Fruit fly (Drosophila melanogaster) whole organism, embryonic: ENCODE measurements around the gene CG12661.

Source experiments
- Antp ChIP-seq: fragments of 200-800 bp; sonication (Bioruptor generic); optimal IDR thresholded peaks from 3 replicates; lab custom pipeline; 2016; ENCODE audit warnings: missing biosample characterization, missing genetic modification characterization
- Atf6 ChIP-seq: fragments of 200-800 bp; sonication (Bioruptor generic); IDR thresholded peaks from 2 replicates; pipeline ENCODE4 v1.3.6; 2022; ENCODE audit warnings: missing biosample characterization, missing genetic modification characterization
- CG10274 ChIP-seq: fragments of 200-800 bp; sonication (Bioruptor generic); optimal IDR thresholded peaks from 3 replicates; lab custom pipeline; 2017; ENCODE audit warnings: missing biosample characterization, mild to moderate bottlenecking, missing genetic modification characterization
- CG10959 ChIP-seq: fragments of 200-800 bp; sonication (Bioruptor generic); IDR thresholded peaks from 2 replicates; pipeline ENCODE4 v1.3.6; 2022; ENCODE audit warnings: missing biosample characterization, missing genetic modification characterization
- CG10979 ChIP-seq: fragments of 200-800 bp; sonication (Bioruptor generic); optimal IDR thresholded peaks from 2 replicates; lab custom pipeline; 2018; ENCODE audit warnings: missing biosample characterization, mild to moderate bottlenecking, missing genetic modification characterization, moderate library complexity
- CG16779 ChIP-seq: fragments of 200-800 bp; sonication (Bioruptor generic); IDR thresholded peaks from 2 replicates; pipeline ENCODE4 v1.3.6; 2022; ENCODE audit warnings: missing biosample characterization, missing genetic modification characterization
- CG16863 ChIP-seq: fragments of 200-800 bp; sonication (Bioruptor generic); optimal IDR thresholded peaks from 3 replicates; lab custom pipeline; 2016; ENCODE audit warnings: missing biosample characterization, missing genetic modification characterization
- CG2120 ChIP-seq: fragments of 200-800 bp; sonication (Bioruptor generic); optimal IDR thresholded peaks from 3 replicates; lab custom pipeline; 2016; ENCODE audit warnings: missing biosample characterization, missing genetic modification characterization
- CG2678 ChIP-seq: fragments of 200-800 bp; sonication (Bioruptor generic); optimal IDR thresholded peaks from 3 replicates; lab custom pipeline; 2019; ENCODE audit warnings: missing biosample characterization, mild to moderate bottlenecking, missing genetic modification characterization, moderate library complexity
- CG4730 ChIP-seq: fragments of 200-800 bp; sonication (Bioruptor generic); IDR thresholded peaks from 2 replicates; pipeline ENCODE4 v1.3.6; 2022; ENCODE audit warnings: missing biosample characterization, missing genetic modification characterization
- CG4854 ChIP-seq: fragments of 200-800 bp; sonication (Bioruptor generic); optimal IDR thresholded peaks from 2 replicates; lab custom pipeline; 2016; ENCODE audit warnings: missing biosample characterization, missing genetic modification characterization, inconsistent platforms
- CG6689 ChIP-seq: fragments of 200-800 bp; sonication (Bioruptor generic); IDR thresholded peaks from 2 replicates; pipeline ENCODE4 v1.3.6; 2022; ENCODE audit warnings: missing biosample characterization, missing genetic modification characterization
- CG6854 ChIP-seq: fragments of 200-800 bp; sonication (Bioruptor generic); optimal IDR thresholded peaks from 3 replicates; lab custom pipeline; 2017; ENCODE audit warnings: missing biosample characterization, mild to moderate bottlenecking, missing genetic modification characterization
- CG7786 ChIP-seq: fragments of 200-800 bp; sonication (Bioruptor generic); optimal IDR thresholded peaks from 2 replicates; lab custom pipeline; 2016; ENCODE audit warnings: missing biosample characterization, missing genetic modification characterization
- CG8388 ChIP-seq: fragments of 200-800 bp; sonication (Bioruptor generic); optimal IDR thresholded peaks from 2 replicates; lab custom pipeline; 2019; ENCODE audit warnings: missing biosample characterization, mild to moderate bottlenecking, missing genetic modification characterization, moderate library complexity
- CG9609 ChIP-seq: fragments of 200-800 bp; sonication (Bioruptor generic); optimal IDR thresholded peaks from 3 replicates; lab custom pipeline; 2016; ENCODE audit warnings: missing biosample characterization, missing genetic modification characterization
- CG9797 ChIP-seq: fragments of 200-800 bp; sonication (Bioruptor generic); optimal IDR thresholded peaks from 3 replicates; lab custom pipeline; 2018; ENCODE audit warnings: missing biosample characterization, mild to moderate bottlenecking, missing genetic modification characterization
- CG9876 ChIP-seq: fragments of 200-800 bp; sonication (Bioruptor generic); optimal IDR thresholded peaks from 2 replicates; lab custom pipeline; 2016; ENCODE audit warnings: missing biosample characterization, missing genetic modification characterization
- CTCF ChIP-seq: fragments of 200-800 bp; sonication (Bioruptor generic); optimal IDR thresholded peaks from 2 replicates; lab custom pipeline; 2017; ENCODE audit warnings: missing biosample characterization, mild to moderate bottlenecking, missing genetic modification characterization, moderate library complexity
- HLH54F ChIP-seq: fragments of 200-800 bp; sonication (Bioruptor generic); optimal IDR thresholded peaks from 3 replicates; lab custom pipeline; 2016; ENCODE audit warnings: missing biosample characterization, missing genetic modification characterization
- Hr39 ChIP-seq: fragments of >200 bp; optimal IDR thresholded peaks from 2 replicates; lab custom pipeline; 2017
- Hsf ChIP-seq: fragments of 200-800 bp; sonication (Bioruptor generic); optimal IDR thresholded peaks from 3 replicates; lab custom pipeline; 2016; ENCODE audit warnings: missing biosample characterization, missing genetic modification characterization
- Kr ChIP-seq: fragments of 200-800 bp; sonication (Bioruptor generic); optimal IDR thresholded peaks from 2 replicates; lab custom pipeline; 2017; ENCODE audit warnings: missing biosample characterization, mild to moderate bottlenecking, missing genetic modification characterization
- NC2α ChIP-seq: fragments of 200-800 bp; sonication (Bioruptor generic); optimal IDR thresholded peaks from 2 replicates; lab custom pipeline; 2016; ENCODE audit warnings: missing biosample characterization, missing genetic modification characterization
- NFAT ChIP-seq: fragments of 200-800 bp; sonication (Bioruptor generic); IDR thresholded peaks from 2 replicates; pipeline ENCODE4 v1.3.6; 2022; ENCODE audit warnings: missing biosample characterization, missing genetic modification characterization
- Nf-YA ChIP-seq: fragments of 200-800 bp; sonication (Bioruptor generic); IDR thresholded peaks from 2 replicates; pipeline ENCODE4 v1.3.6; 2022; ENCODE audit warnings: missing biosample characterization, missing genetic modification characterization
- Nf-YC ChIP-seq: fragments of 200-800 bp; optimal IDR thresholded peaks from 3 replicates; lab custom pipeline; 2019; ENCODE audit warnings: missing biosample characterization, mild to moderate bottlenecking, missing genetic modification characterization, moderate library complexity
- Oli ChIP-seq: fragments of 200-800 bp; sonication (Bioruptor generic); optimal IDR thresholded peaks from 2 replicates; lab custom pipeline; 2018; ENCODE audit warnings: missing biosample characterization, mild to moderate bottlenecking, missing genetic modification characterization, moderate library complexity
- Poxn ChIP-seq: fragments of 200-800 bp; sonication (Bioruptor generic); IDR thresholded peaks from 2 replicates; pipeline ENCODE4 v1.3.6; 2022; ENCODE audit warnings: missing biosample characterization, missing genetic modification characterization
- Six4 ChIP-seq: fragments of 200-800 bp; sonication (Bioruptor generic); optimal IDR thresholded peaks from 2 replicates; lab custom pipeline; 2016; ENCODE audit warnings: missing biosample characterization, missing genetic modification characterization
- Ssrp ChIP-seq: fragments of 200-800 bp; sonication (Bioruptor generic); optimal IDR thresholded peaks from 2 replicates; lab custom pipeline; 2018; ENCODE audit warnings: missing biosample characterization, mild to moderate bottlenecking, missing genetic modification characterization, moderate library complexity
- Tbp ChIP-seq: fragments of >200 bp; optimal IDR thresholded peaks from 2 replicates; lab custom pipeline; 2018; ENCODE audit warnings: missing biosample characterization, missing genetic modification characterization
- Trl ChIP-seq, 3 experiments: fragments of >200 bp in 2 of 3; fragments of 200-800 bp in 1 of 3; sonication (Bioruptor generic) in 1 of 3; optimal IDR thresholded peaks; 2 replicates in 1 of 3; 3 replicates in 2 of 3; lab custom pipeline; 2016 to 2017; ENCODE audit warnings: missing biosample characterization in 1 of 3, missing genetic modification characterization in 1 of 3
- Usf ChIP-seq: fragments of 200-800 bp; sonication (Bioruptor generic); optimal IDR thresholded peaks from 2 replicates; lab custom pipeline; 2017; ENCODE audit warnings: missing genotype, missing biosample characterization, missing genetic modification characterization
- al ChIP-seq: fragments of 200-800 bp; sonication (Bioruptor generic); IDR thresholded peaks from 2 replicates; pipeline ENCODE4 v1.3.6; 2022; ENCODE audit warnings: missing biosample characterization, missing genetic modification characterization
- aop ChIP-seq: fragments of 200-800 bp; sonication (Bioruptor generic); IDR thresholded peaks from 2 replicates; pipeline ENCODE4 v1.3.6; 2022; ENCODE audit warnings: missing biosample characterization, missing genetic modification characterization
- bsh ChIP-seq, 2 experiments: fragments of 200-800 bp; sonication (Bioruptor generic); optimal IDR thresholded peaks; 2 replicates each; lab custom pipeline; 2017 to 2018; ENCODE audit warnings: mild to moderate bottlenecking in 2 of 2, missing biosample characterization in 2 of 2, missing genetic modification characterization in 2 of 2, moderate library complexity in 1 of 2
- cas ChIP-seq: fragments of 200-800 bp; sonication (Bioruptor generic); IDR thresholded peaks from 2 replicates; pipeline ENCODE4 v1.3.6; 2022; ENCODE audit warnings: missing biosample characterization, missing genetic modification characterization
- caup ChIP-seq: fragments of 200-800 bp; sonication (Bioruptor generic); optimal IDR thresholded peaks from 3 replicates; lab custom pipeline; 2017; ENCODE audit warnings: missing biosample characterization, mild to moderate bottlenecking, missing genetic modification characterization, moderate library complexity; ENCODE audit not compliant: severe bottlenecking
- corto ChIP-seq: fragments of 200-800 bp; sonication (Bioruptor generic); optimal IDR thresholded peaks from 2 replicates; lab custom pipeline; 2016; ENCODE audit warnings: missing biosample characterization, mild to moderate bottlenecking, missing genetic modification characterization, moderate library complexity
- da ChIP-seq: fragments of 200-800 bp; sonication (Bioruptor generic); optimal IDR thresholded peaks from 2 replicates; lab custom pipeline; 2016; ENCODE audit warnings: missing biosample characterization, missing genetic modification characterization
- fd102C ChIP-seq: fragments of 200-800 bp; sonication (Bioruptor generic); optimal IDR thresholded peaks from 2 replicates; lab custom pipeline; 2018; ENCODE audit warnings: missing biosample characterization, mild to moderate bottlenecking, missing genetic modification characterization, moderate library complexity
- fru ChIP-seq: fragments of >200 bp; optimal IDR thresholded peaks from 2 replicates; lab custom pipeline; 2017
- gro ChIP-seq: fragments of 200-800 bp; sonication (Bioruptor generic); optimal IDR thresholded peaks from 2 replicates; lab custom pipeline; 2016; ENCODE audit warnings: missing biosample characterization, missing genetic modification characterization
- hb ChIP-seq: fragments of 200-800 bp; sonication (Bioruptor generic); IDR thresholded peaks from 3 replicates; pipeline ENCODE4 v1.3.6; 2022; ENCODE audit warnings: missing biosample characterization, missing genetic modification characterization; ENCODE audit not compliant: partially characterized antibody
- mam ChIP-seq: fragments of 200-800 bp; sonication (Bioruptor generic); optimal IDR thresholded peaks from 3 replicates; lab custom pipeline; 2016; ENCODE audit warnings: missing biosample characterization, missing genetic modification characterization
- nau ChIP-seq: fragments of 200-800 bp; sonication (Bioruptor generic); optimal IDR thresholded peaks from 3 replicates; lab custom pipeline; 2017; ENCODE audit warnings: missing biosample characterization, mild to moderate bottlenecking, missing genetic modification characterization, missing genetic modification reagents
- pros ChIP-seq: fragments of 200-800 bp; sonication (Bioruptor generic); optimal IDR thresholded peaks from 3 replicates; lab custom pipeline; 2019; ENCODE audit warnings: missing biosample characterization, mild to moderate bottlenecking, missing genetic modification characterization, moderate library complexity
- sr ChIP-seq: fragments of 200-800 bp; sonication (Bioruptor generic); IDR thresholded peaks from 3 replicates; pipeline ENCODE4 v1.3.6; 2022; ENCODE audit warnings: missing biosample characterization, missing genetic modification characterization
- vvl ChIP-seq: fragments of 200-800 bp; sonication (Bioruptor generic); IDR thresholded peaks from 2 replicates; pipeline ENCODE4 v1.3.6; 2022; ENCODE audit warnings: missing biosample characterization, missing genetic modification characterization
- zen ChIP-seq: fragments of 200-800 bp; sonication (Bioruptor generic); optimal IDR thresholded peaks from 3 replicates; lab custom pipeline; 2018; ENCODE audit warnings: missing biosample characterization, mild to moderate bottlenecking, missing genetic modification characterization, moderate library complexity

The CG12661 gene

dm6 chrX:8891565-8892276, 31.8 kb downstream of the CG12661 start (continued):
- no peak for TF ChIP-seq cas (GFP tag; lab: Robert Waterston, UW)
- TF ChIP-seq fru (lab: Kevin White, UChicago): no peak
- no peak for TF ChIP-seq CG16779 (GFP tag; lab: Robert Waterston, UW)
- 0 out of 2 replicates have a peak, but pooled peaks have one; percentile 30 for TF ChIP-seq CG10959 (GFP tag; lab: Robert Waterston, UW)
- peak; percentile 67 for TF ChIP-seq CG10274 (GFP tag; lab: Kevin White, UChicago)
- TF ChIP-seq CTCF (GFP tag; lab: Kevin White, UChicago): no peak
- TF ChIP-seq CG6689 (GFP tag; lab: Robert Waterston, UW): peak; percentile 69
- TF ChIP-seq Ssrp: peak; percentile 72
- TF ChIP-seq gro: no peak
- TF ChIP-seq aop (GFP tag; lab: Robert Waterston, UW): no peak
- no peak for TF ChIP-seq Usf (GFP tag; lab: Kevin White, UChicago)
- peak; percentile 10 for TF ChIP-seq zen (tag; lab: Kevin White, UChicago)
- TF ChIP-seq fd102C (GFP tag; lab: Kevin White, UChicago): no peak
- peak; percentile 4 for TF ChIP-seq HLH54F (GFP tag; lab: Kevin White, UChicago)
- peak; percentile 61 for TF ChIP-seq CG2120 (GFP tag; lab: Kevin White, UChicago)
- no peak for TF ChIP-seq Poxn
- TF ChIP-seq bsh (GFP tag; optimal IDR thresholded peaks at IDR 0.05; lab: Kevin White, UChicago): peak in 1 of 2 experiments; percentile 75
- no peak for TF ChIP-seq sr
- peak; percentile 84 for TF ChIP-seq Oli (tag; lab: Kevin White, UChicago)
- TF ChIP-seq da (GFP tag; lab: Kevin White, UChicago): no peak
- peak; percentile 92 for TF ChIP-seq Trl (optimal IDR thresholded peaks at IDR 0.05; lab: Kevin White, UChicago)
- TF ChIP-seq Trl (GFP tag; optimal IDR thresholded peaks at IDR 0.05; lab: Kevin White, UChicago): peak; percentile 26
- TF ChIP-seq vvl (GFP tag; lab: Robert Waterston, UW): peak; percentile 90
- TF ChIP-seq CG7786 (GFP tag; lab: Kevin White, UChicago): no peak
- no peak for TF ChIP-seq CG9797 (GFP tag; lab: Kevin White, UChicago)
- peak; percentile 58 for TF ChIP-seq caup (GFP tag; lab: Kevin White, UChicago)
- peak; percentile 52 for TF ChIP-seq Nf-YA
- peak; percentile 68 for TF ChIP-seq Atf6 (GFP tag; lab: Robert Waterston, UW)
- peak; percentile 63 for TF ChIP-seq CG4854 (GFP tag; lab: Kevin White, UChicago)
- no peak for TF ChIP-seq Hr39
- no peak for TF ChIP-seq Antp (GFP tag; lab: Kevin White, UChicago)
- peak; percentile 80 for TF ChIP-seq CG2678
- peak; percentile 50 for TF ChIP-seq pros (GFP tag; lab: Kevin White, UChicago)
- peak; percentile 8 for TF ChIP-seq CG16863 (GFP tag; lab: Kevin White, UChicago)
- TF ChIP-seq CG4730 (GFP tag; lab: Robert Waterston, UW): peak; percentile 73
- TF ChIP-seq mam (GFP tag; lab: Kevin White, UChicago): peak; percentile 28
- TF ChIP-seq al (GFP tag; lab: Robert Waterston, UW): peak; percentile 71
- TF ChIP-seq Nf-YC: no peak
- peak; percentile 11 for TF ChIP-seq CG6854 (GFP tag; lab: Kevin White, UChicago)
- peak; percentile 69 for TF ChIP-seq CG8388
- TF ChIP-seq nau (GFP tag; lab: Kevin White, UChicago): no peak
- no peak for TF ChIP-seq Tbp (GFP tag; lab: Kevin White, UChicago)
- no peak for TF ChIP-seq Kr (GFP tag; lab: Kevin White, UChicago)
- TF ChIP-seq CG9876 (GFP tag; lab: Kevin White, UChicago): no peak
- no peak for TF ChIP-seq CG9609 (GFP tag; lab: Kevin White, UChicago)
- TF ChIP-seq Six4 (GFP tag; lab: Kevin White, UChicago): peak; percentile 30
- no peak for TF ChIP-seq corto
- peak; percentile 63 for TF ChIP-seq CG10979 (tag; lab: Kevin White, UChicago)
- no peak for TF ChIP-seq hb
- TF ChIP-seq NC2α (GFP tag; lab: Kevin White, UChicago): no peak
- peak; percentile 63 for TF ChIP-seq Hsf
- peak; percentile 10; the same call in 1 of the 2 replicates for TF ChIP-seq NFAT (GFP tag; lab: Robert Waterston, UW)
